Fruit fly (Drosophila melanogaster) whole organism, embryonic: Measurements from ENCODE around the gene zye.

Experiments
- Abd-B ChIP-seq: fragments of 200-800 bp; sonication (Bioruptor generic); optimal IDR thresholded peaks from 2 replicates; lab custom pipeline; 2018; ENCODE audit warnings: missing biosample characterization, mild to moderate bottlenecking, missing genetic modification characterization, moderate library complexity
- BEAF-32 ChIP-seq: fragments of 200-800 bp; sonication (Bioruptor generic); optimal IDR thresholded peaks from 3 replicates; lab custom pipeline; 2017; ENCODE audit warnings: missing biosample characterization, missing genetic modification characterization, mild to moderate bottlenecking, moderate library complexity, missing genetic modification reagents
- C15 ChIP-seq: fragments of 200-800 bp; sonication (Bioruptor generic); IDR thresholded peaks from 3 replicates; pipeline ENCODE4 v1.3.6; 2022; ENCODE audit warnings: missing biosample characterization, missing genetic modification characterization
- CG11456 ChIP-seq: fragments of 200-800 bp; sonication (Bioruptor generic); IDR thresholded peaks from 3 replicates; pipeline ENCODE4 v1.3.6; 2022; ENCODE audit warnings: missing biosample characterization, missing genetic modification characterization
- CG12659 ChIP-seq: fragments of 200-800 bp; sonication (Bioruptor generic); optimal IDR thresholded peaks from 3 replicates; lab custom pipeline; 2017; ENCODE audit warnings: mild to moderate bottlenecking, missing biosample characterization, missing genetic modification reagents, missing genetic modification characterization
- CG14441 ChIP-seq: fragments of 200-800 bp; sonication (Bioruptor generic); IDR thresholded peaks from 2 replicates; pipeline ENCODE4 v1.3.6; 2022; ENCODE audit warnings: missing biosample characterization, missing genetic modification characterization
- CG17186 ChIP-seq: fragments of 200-800 bp; sonication (Bioruptor generic); optimal IDR thresholded peaks from 3 replicates; lab custom pipeline; 2017; ENCODE audit warnings: missing biosample characterization, missing genetic modification reagents, missing genetic modification characterization
- CG17385 ChIP-seq: fragments of 200-800 bp; sonication (Bioruptor generic); optimal IDR thresholded peaks from 3 replicates; lab custom pipeline; 2018; ENCODE audit warnings: missing biosample characterization, mild to moderate bottlenecking, missing genetic modification characterization
- CG2129 ChIP-seq: fragments of 200-800 bp; sonication (Bioruptor generic); IDR thresholded peaks from 2 replicates; pipeline ENCODE4 v1.3.6; 2022; ENCODE audit warnings: missing biosample characterization, missing genetic modification characterization; ENCODE audit not compliant: partially characterized antibody
- CG31388 ChIP-seq: fragments of 200-800 bp; sonication (Bioruptor generic); optimal IDR thresholded peaks from 2 replicates; lab custom pipeline; 2016; ENCODE audit warnings: missing biosample characterization, missing genetic modification characterization
- CG34376 ChIP-seq: fragments of 200-800 bp; sonication (Bioruptor generic); optimal IDR thresholded peaks from 2 replicates; lab custom pipeline; 2018; ENCODE audit warnings: missing biosample characterization, mild to moderate bottlenecking, missing genetic modification characterization
- CG34422 ChIP-seq: fragments of 200-800 bp; sonication (Bioruptor generic); IDR thresholded peaks from 3 replicates; pipeline ENCODE4 v1.3.6; 2022; ENCODE audit warnings: missing biosample characterization, missing genetic modification characterization
- CG3847 ChIP-seq: fragments of 200-800 bp; sonication (Bioruptor generic); IDR thresholded peaks from 2 replicates; pipeline ENCODE4 v1.3.6; 2022; ENCODE audit warnings: missing biosample characterization, missing genetic modification characterization
- CG4360 ChIP-seq: fragments of 200-800 bp; sonication (Bioruptor generic); IDR thresholded peaks from 2 replicates; pipeline ENCODE4 v1.3.6; 2022; ENCODE audit warnings: missing biosample characterization, missing genetic modification characterization
- CG43689 ChIP-seq: fragments of 200-800 bp; sonication (Bioruptor generic); IDR thresholded peaks from 2 replicates; pipeline ENCODE4 v1.3.6; 2022; ENCODE audit warnings: missing biosample characterization, missing genetic modification characterization
- CrebB ChIP-seq: fragments of 200-800 bp; sonication (Bioruptor generic); optimal IDR thresholded peaks from 3 replicates; lab custom pipeline; 2018; ENCODE audit warnings: missing biosample characterization, mild to moderate bottlenecking, missing genetic modification characterization
- Dp ChIP-seq: fragments of 200-800 bp; sonication (Bioruptor generic); optimal IDR thresholded peaks from 2 replicates; lab custom pipeline; 2018; ENCODE audit warnings: missing biosample characterization, mild to moderate bottlenecking, missing genetic modification characterization, moderate library complexity
- Hr39 ChIP-seq: fragments of >200 bp; optimal IDR thresholded peaks from 2 replicates; lab custom pipeline; 2017
- Jarid2 ChIP-seq: fragments of 200-800 bp; sonication (Bioruptor generic); optimal IDR thresholded peaks from 3 replicates; lab custom pipeline; 2017; ENCODE audit warnings: mild to moderate bottlenecking, missing biosample characterization, missing genetic modification reagents, missing genetic modification characterization
- Mrtf ChIP-seq: fragments of 200-800 bp; sonication (Bioruptor generic); IDR thresholded peaks from 3 replicates; pipeline ENCODE4 v1.3.6; 2022; ENCODE audit warnings: missing biosample characterization, missing genetic modification characterization
- NC2α ChIP-seq: fragments of 200-800 bp; sonication (Bioruptor generic); optimal IDR thresholded peaks from 2 replicates; lab custom pipeline; 2016; ENCODE audit warnings: missing biosample characterization, missing genetic modification characterization
- PHDP ChIP-seq: fragments of 200-800 bp; sonication (Bioruptor generic); optimal IDR thresholded peaks from 3 replicates; lab custom pipeline; 2018; ENCODE audit warnings: missing biosample characterization, mild to moderate bottlenecking, missing genetic modification characterization, moderate library complexity
- Poxn ChIP-seq: fragments of 200-800 bp; sonication (Bioruptor generic); IDR thresholded peaks from 2 replicates; pipeline ENCODE4 v1.3.6; 2022; ENCODE audit warnings: missing biosample characterization, missing genetic modification characterization
- Sox100B ChIP-seq: fragments of 200-800 bp; sonication (Bioruptor generic); optimal IDR thresholded peaks from 3 replicates; lab custom pipeline; 2018; ENCODE audit warnings: missing biosample characterization, mild to moderate bottlenecking, missing genetic modification characterization
- Stat92E ChIP-seq, 3 experiments: fragments of >200 bp in 2 of 3; fragments of 200-800 bp in 1 of 3; sonication (Bioruptor generic) in 1 of 3; optimal IDR thresholded peaks; 2 replicates each; lab custom pipeline; 2017 to 2019; ENCODE audit warnings: missing biosample characterization in 3 of 3, missing genetic modification characterization in 3 of 3, mild to moderate bottlenecking in 1 of 3, moderate library complexity in 1 of 3
- Usf ChIP-seq: fragments of 200-800 bp; sonication (Bioruptor generic); optimal IDR thresholded peaks from 2 replicates; lab custom pipeline; 2017; ENCODE audit warnings: missing genotype, missing biosample characterization, missing genetic modification characterization
- bab2 ChIP-seq: fragments of 200-800 bp; sonication (Bioruptor generic); optimal IDR thresholded peaks from 2 replicates; lab custom pipeline; 2016; ENCODE audit warnings: missing biosample characterization, missing genetic modification characterization
- bbx ChIP-seq: fragments of 200-800 bp; sonication (Bioruptor generic); IDR thresholded peaks from 2 replicates; pipeline ENCODE4 v1.3.6; 2022; ENCODE audit warnings: missing biosample characterization, missing genetic modification characterization; ENCODE audit not compliant: partially characterized antibody
- bcd ChIP-seq: fragments of 200-800 bp; sonication (Bioruptor generic); optimal IDR thresholded peaks from 2 replicates; lab custom pipeline; 2017; ENCODE audit warnings: missing biosample characterization, mild to moderate bottlenecking, missing genetic modification characterization
- cad ChIP-seq: fragments of >200 bp; optimal IDR thresholded peaks from 2 replicates; lab custom pipeline; 2017; ENCODE audit warnings: missing biosample characterization, missing genetic modification characterization
- crc ChIP-seq: fragments of 200-800 bp; sonication (Bioruptor generic); optimal IDR thresholded peaks from 2 replicates; lab custom pipeline; 2016; ENCODE audit warnings: missing biosample characterization, missing genetic modification characterization
- da ChIP-seq: fragments of 200-800 bp; sonication (Bioruptor generic); optimal IDR thresholded peaks from 2 replicates; lab custom pipeline; 2016; ENCODE audit warnings: missing biosample characterization, missing genetic modification characterization
- dmrt11E ChIP-seq: fragments of 200-800 bp; sonication (Bioruptor generic); optimal IDR thresholded peaks from 3 replicates; lab custom pipeline; 2018; ENCODE audit warnings: missing biosample characterization, mild to moderate bottlenecking, missing genetic modification characterization, moderate library complexity
- hbn ChIP-seq: fragments of 200-800 bp; sonication (Bioruptor generic); IDR thresholded peaks from 2 replicates; pipeline ENCODE4 v1.3.6; 2022; ENCODE audit warnings: missing biosample characterization, missing genetic modification characterization; ENCODE audit not compliant: partially characterized antibody
- klu ChIP-seq: fragments of 200-800 bp; sonication (Bioruptor generic); IDR thresholded peaks from 2 replicates; pipeline ENCODE4 v1.3.6; 2022; ENCODE audit warnings: missing biosample characterization, missing genetic modification characterization
- mam ChIP-seq: fragments of 200-800 bp; sonication (Bioruptor generic); optimal IDR thresholded peaks from 3 replicates; lab custom pipeline; 2016; ENCODE audit warnings: missing biosample characterization, missing genetic modification characterization
- nom ChIP-seq: fragments of 200-800 bp; sonication (Bioruptor generic); optimal IDR thresholded peaks from 2 replicates; lab custom pipeline; 2017; ENCODE audit warnings: missing biosample characterization, missing genetic modification characterization, mild to moderate bottlenecking, moderate library complexity, missing genetic modification reagents
- onecut ChIP-seq: fragments of 200-800 bp; sonication (Bioruptor generic); IDR thresholded peaks from 2 replicates; pipeline ENCODE4 v1.3.6; 2022; ENCODE audit warnings: missing biosample characterization, missing genetic modification characterization
- pan ChIP-seq, 4 experiments: fragments of >200 bp in 3 of 4; fragments of 200-800 bp in 1 of 4; sonication (Bioruptor generic) in 1 of 4; optimal IDR thresholded peaks in 3 of 4; IDR thresholded peaks in 1 of 4; 2 replicates each; pipeline versions ENCODE4 v1.3.6 to Lab custom; 2017 to 2022; ENCODE audit warnings: missing biosample characterization in 2 of 4, missing genetic modification characterization in 2 of 4, mixed read lengths in 1 of 4
- pum ChIP-seq: fragments of 200-800 bp; sonication (Bioruptor generic); optimal IDR thresholded peaks from 2 replicates; lab custom pipeline; 2016; ENCODE audit warnings: missing biosample characterization, missing genetic modification characterization
- repo ChIP-seq: fragments of 200-800 bp; sonication (Bioruptor generic); optimal IDR thresholded peaks from 2 replicates; lab custom pipeline; 2016; ENCODE audit warnings: missing biosample characterization, missing genetic modification characterization
- sc ChIP-seq, 3 experiments: fragments of >200 bp in 2 of 3; fragments of 200-800 bp in 1 of 3; sonication (Bioruptor generic) in 1 of 3; optimal IDR thresholded peaks; 2 replicates in 2 of 3; 3 replicates in 1 of 3; lab custom pipeline; 2017; ENCODE audit warnings: mild to moderate bottlenecking in 1 of 3, missing biosample characterization in 1 of 3, missing genetic modification characterization in 1 of 3, missing genetic modification reagents in 1 of 3
- sqz ChIP-seq: fragments of 200-800 bp; sonication (Bioruptor generic); optimal IDR thresholded peaks from 3 replicates; lab custom pipeline; 2018; ENCODE audit warnings: missing biosample characterization, mild to moderate bottlenecking, missing genetic modification characterization
- stc ChIP-seq: fragments of 200-800 bp; sonication (Bioruptor generic); IDR thresholded peaks from 2 replicates; pipeline ENCODE4 v1.3.6; 2022; ENCODE audit warnings: missing biosample characterization, missing genetic modification characterization
- tna ChIP-seq: fragments of 200-800 bp; sonication (Bioruptor generic); IDR thresholded peaks from 2 replicates; pipeline ENCODE4 v1.3.6; 2022; ENCODE audit warnings: missing biosample characterization, missing genetic modification characterization; ENCODE audit not compliant: partially characterized antibody
- unpg ChIP-seq: fragments of 200-800 bp; sonication (Bioruptor generic); optimal IDR thresholded peaks from 3 replicates; lab custom pipeline; 2018; ENCODE audit warnings: missing biosample characterization, mild to moderate bottlenecking, missing genetic modification characterization, moderate library complexity
- vfl ChIP-seq: fragments of 200-800 bp; sonication (Bioruptor generic); optimal IDR thresholded peaks from 2 replicates; lab custom pipeline; 2016; ENCODE audit warnings: missing biosample characterization, missing genetic modification characterization
- vvl ChIP-seq: fragments of 200-800 bp; sonication (Bioruptor generic); IDR thresholded peaks from 2 replicates; pipeline ENCODE4 v1.3.6; 2022; ENCODE audit warnings: missing biosample characterization, missing genetic modification characterization

Gene zye

dm6 chr3L:20375878-20376563, 37.4 kb upstream of the zye start, which contains the start of the genes Ide and RhoBTB (continued):
- TF ChIP-seq cad (GFP tag; lab: Kevin White, UChicago) (no peak), klu (peak; percentile 73), unpg (GFP tag; lab: Kevin White, UChicago) (no peak), Sox100B (GFP tag; lab: Kevin White, UChicago) (no peak), vvl (GFP tag; lab: Robert Waterston, UW) (peak; percentile 66; the same call in 1 of the 2 replicates), vfl (GFP tag; lab: Kevin White, UChicago) (peak; percentile 81), Stat92E (GFP tag; optimal IDR thresholded peaks at IDR 0.05; lab: Kevin White, UChicago) (no peak), sc (optimal IDR thresholded peaks at IDR 0.05; lab: Kevin White, UChicago) (no peak), sc (GFP tag; optimal IDR thresholded peaks at IDR 0.05; lab: Kevin White, UChicago) (peak; percentile 26), dmrt11E (peak; percentile 66), Poxn (GFP tag; lab: Robert Waterston, UW) (peak; percentile 10; the same call in 1 of the 2 replicates), CG17186 (GFP tag; lab: Kevin White, UChicago) (peak; percentile 15), CG2129 (GFP tag; lab: Robert Waterston, UW) (no peak), Hr39 (peak; percentile 36), onecut (GFP tag; lab: Robert Waterston, UW) (no peak), Jarid2 (GFP tag; lab: Kevin White, UChicago) (peak; percentile 41), crc (GFP tag; lab: Kevin White, UChicago) (peak; percentile 67), BEAF-32 (peak; percentile 58), hbn (GFP tag; lab: Robert Waterston, UW) (no peak), pan (optimal IDR thresholded peaks at IDR 0.05; lab: Kevin White, UChicago) (no peak), pan (GFP tag; optimal IDR thresholded peaks at IDR 0.05 in 1 of 2, IDR thresholded peaks at IDR 0.05 in 1 of 2) (peak in 1 of 2 experiments; percentile 58), tna (GFP tag; lab: Robert Waterston, UW) (no peak; the same call in 1 of the 2 replicates), da (peak; percentile 67), stc (GFP tag; lab: Robert Waterston, UW) (peak; percentile 23; the same call in 1 of the 2 replicates), CrebB (tag; lab: Kevin White, UChicago) (peak; percentile 4), CG3847 (GFP tag; lab: Robert Waterston, UW) (peak; percentile 93), Abd-B (GFP tag; lab: Kevin White, UChicago) (peak; percentile 96), CG34422 (peak; percentile 51; the same call in 1 of the 3 replicates), CG14441 (GFP tag; lab: Robert Waterston, UW) (peak; percentile 75), CG34376 (peak; percentile 59), C15 (GFP tag; lab: Robert Waterston, UW) (peak; percentile 60; the same call in 1 of the 3 replicates), NC2α (GFP tag; lab: Kevin White, UChicago) (peak; percentile 62), bcd (GFP tag; lab: Kevin White, UChicago) (peak; percentile 82), Usf (GFP tag; lab: Kevin White, UChicago) (peak; percentile 76), Dp (GFP tag; lab: Kevin White, UChicago) (peak; percentile 73), CG31388 (GFP tag; lab: Kevin White, UChicago) (peak; percentile 51), CG17385 (GFP tag; lab: Kevin White, UChicago) (peak; percentile 68), bab2 (GFP tag; lab: Kevin White, UChicago) (peak; percentile 89), repo (GFP tag; lab: Kevin White, UChicago) (peak; percentile 64), sqz (no peak), bbx (GFP tag; lab: Robert Waterston, UW) (no peak), nom (peak; percentile 30), PHDP (tag; lab: Kevin White, UChicago) (peak; percentile 78), CG4360 (GFP tag; lab: Robert Waterston, UW) (no peak), CG43689 (no peak), mam (GFP tag; lab: Kevin White, UChicago) (peak; percentile 96), CG12659 (GFP tag; lab: Kevin White, UChicago) (peak; percentile 91), Mrtf (peak; percentile 61), pum (peak; percentile 91), CG11456 (peak; percentile 82)
